Worm (Caenorhabditis elegans) whole organism, midembryonic: Measurements from ENCODE around the gene C49F8.15.

ENCODE experiments used
- T22C8.4 ChIP-seq: fragments of 200-800 bp; sonication (Bioruptor generic); IDR thresholded peaks from 2 replicates; pipeline ENCODE4 v1.3.6; 2022; ENCODE audit warnings: missing genetic modification characterization, missing compliant biosample characterization
- cog-1 ChIP-seq: sonication (generic microtip); optimal IDR thresholded peaks from 2 replicates; lab custom pipeline; 2016; ENCODE audit warnings: missing genetic modification characterization, missing compliant biosample characterization
- flt-1 ChIP-seq: fragments of 200-800 bp; sonication (Bioruptor generic); IDR thresholded peaks from 2 replicates; pipeline ENCODE4 v1.3.6; 2022; ENCODE audit warnings: missing genetic modification characterization, missing compliant biosample characterization
- klf-2 ChIP-seq: fragments of 200-800 bp; sonication (Bioruptor generic); conservative IDR thresholded peaks from 2 replicates; pipeline ENCODE4 v1.3.6; 2022; ENCODE audit warnings: missing genetic modification reagents, missing genetic modification characterization, missing compliant biosample characterization
- med-1 ChIP-seq: sonication (generic microtip); optimal IDR thresholded peaks from 2 replicates; lab custom pipeline; 2017; ENCODE audit warnings: missing genetic modification characterization, mild to moderate bottlenecking, missing compliant biosample characterization, antibody characterized with exemption, missing genetic modification reagents; ENCODE audit not compliant: insufficient read depth
- ztf-23 ChIP-seq: fragments of 200-800 bp; sonication (Bioruptor generic); IDR thresholded peaks from 2 replicates; pipeline ENCODE4 v1.3.6; 2022; ENCODE audit warnings: missing genetic modification reagents, missing genetic modification characterization, missing compliant biosample characterization
- ztf-29 ChIP-seq: fragments of 200-800 bp; sonication (Bioruptor generic); IDR thresholded peaks from 2 replicates; pipeline ENCODE4 v1.3.6; 2022; ENCODE audit warnings: missing genetic modification reagents, missing genetic modification characterization, missing compliant biosample characterization

ce11 chrX:13325039-13325438 is 37.3 kb downstream of the C49F8.15 start:
- TF ChIP-seq ztf-29 = no peak
- no peak for TF ChIP-seq T22C8.4 (GFP tag; lab: Robert Waterston, UW)
- TF ChIP-seq med-1 (GFP tag; lab: Kevin White, UChicago) = no peak
- TF ChIP-seq klf-2 (GFP tag; lab: Robert Waterston, UW) = no peak
- TF ChIP-seq cog-1 (tag; lab: Kevin White, UChicago) = no peak
- TF ChIP-seq flt-1 (GFP tag; lab: Robert Waterston, UW) = no peak
- no peak for TF ChIP-seq ztf-23 (GFP tag; lab: Robert Waterston, UW)
